Fruit fly (Drosophila melanogaster) whole organism, embryonic: Measurements from ENCODE around the gene drm.

ENCODE experiments used
- Antp ChIP-seq: fragments of 200-800 bp; sonication (Bioruptor generic); optimal IDR thresholded peaks from 3 replicates; lab custom pipeline; 2016; ENCODE audit warnings: missing biosample characterization, missing genetic modification characterization
- Bgb ChIP-seq: fragments of 200-800 bp; sonication (Bioruptor generic); IDR thresholded peaks from 2 replicates; pipeline ENCODE4 v1.3.6; 2022; ENCODE audit warnings: missing biosample characterization, missing genetic modification characterization; ENCODE audit not compliant: partially characterized antibody
- Bteb2 ChIP-seq: fragments of 200-800 bp; sonication (Bioruptor generic); optimal IDR thresholded peaks from 2 replicates; lab custom pipeline; 2016; ENCODE audit warnings: missing biosample characterization, missing genetic modification characterization
- CG10366 ChIP-seq: fragments of 200-800 bp; sonication (Bioruptor generic); IDR thresholded peaks from 2 replicates; pipeline ENCODE4 v1.3.6; 2022; ENCODE audit warnings: missing biosample characterization, missing genetic modification characterization
- CG10654 ChIP-seq: fragments of 200-800 bp; sonication (Bioruptor generic); optimal IDR thresholded peaks from 2 replicates; lab custom pipeline; 2016; ENCODE audit warnings: missing biosample characterization, missing genetic modification characterization
- CG11696 ChIP-seq: fragments of 200-800 bp; sonication (Bioruptor generic); IDR thresholded peaks from 2 replicates; pipeline ENCODE4 v1.3.6; 2022; ENCODE audit warnings: missing biosample characterization, missing genetic modification characterization
- CG12391 ChIP-seq: fragments of 200-800 bp; sonication (Bioruptor generic); optimal IDR thresholded peaks from 3 replicates; lab custom pipeline; 2018; ENCODE audit warnings: missing biosample characterization, mild to moderate bottlenecking, missing genetic modification characterization, moderate library complexity
- CG12659 ChIP-seq: fragments of 200-800 bp; sonication (Bioruptor generic); optimal IDR thresholded peaks from 3 replicates; lab custom pipeline; 2017; ENCODE audit warnings: mild to moderate bottlenecking, missing biosample characterization, missing genetic modification reagents, missing genetic modification characterization
- CG13123 ChIP-seq: fragments of 200-800 bp; sonication (Bioruptor generic); optimal IDR thresholded peaks from 2 replicates; lab custom pipeline; 2016; ENCODE audit warnings: missing biosample characterization, missing genetic modification characterization
- CG14441 ChIP-seq: fragments of 200-800 bp; sonication (Bioruptor generic); IDR thresholded peaks from 2 replicates; pipeline ENCODE4 v1.3.6; 2022; ENCODE audit warnings: missing biosample characterization, missing genetic modification characterization
- CG14860 ChIP-seq: fragments of 200-800 bp; sonication (Bioruptor generic); IDR thresholded peaks from 3 replicates; pipeline ENCODE4 v1.3.6; 2022; ENCODE audit warnings: missing biosample characterization, missing genetic modification characterization; ENCODE audit not compliant: partially characterized antibody
- CG1529 ChIP-seq: fragments of 200-800 bp; sonication (Bioruptor generic); optimal IDR thresholded peaks from 3 replicates; lab custom pipeline; 2018; ENCODE audit warnings: missing biosample characterization, missing genetic modification characterization
- CG17359 ChIP-seq: fragments of 200-800 bp; sonication (Bioruptor generic); optimal IDR thresholded peaks from 3 replicates; lab custom pipeline; 2018; ENCODE audit warnings: missing biosample characterization, mild to moderate bottlenecking, missing genetic modification characterization, moderate library complexity
- CG18011 ChIP-seq: fragments of 200-800 bp; sonication (Bioruptor generic); optimal IDR thresholded peaks from 2 replicates; lab custom pipeline; 2017; ENCODE audit warnings: missing biosample characterization, missing genetic modification characterization, mild to moderate bottlenecking, moderate library complexity, missing genotype
- CG3281 ChIP-seq: fragments of 200-800 bp; sonication (Bioruptor generic); optimal IDR thresholded peaks from 3 replicates; lab custom pipeline; 2017; ENCODE audit warnings: missing biosample characterization, mild to moderate bottlenecking, missing genetic modification characterization
- CG33213 ChIP-seq: fragments of 200-800 bp; sonication (Bioruptor generic); optimal IDR thresholded peaks from 3 replicates; lab custom pipeline; 2016; ENCODE audit warnings: missing biosample characterization, missing genetic modification characterization
- CG6654 ChIP-seq: fragments of 200-800 bp; sonication (Bioruptor generic); optimal IDR thresholded peaks from 2 replicates; lab custom pipeline; 2017; ENCODE audit warnings: missing biosample characterization, mild to moderate bottlenecking, missing genetic modification characterization
- CG8089 ChIP-seq: fragments of 200-800 bp; sonication (Bioruptor generic); optimal IDR thresholded peaks from 3 replicates; lab custom pipeline; 2016; ENCODE audit warnings: missing biosample characterization, missing genetic modification characterization
- CG8478 ChIP-seq: fragments of >200 bp; optimal IDR thresholded peaks from 2 replicates; lab custom pipeline; 2018
- CG9932 ChIP-seq: fragments of 200-800 bp; sonication (Bioruptor generic); IDR thresholded peaks from 2 replicates; pipeline ENCODE4 v1.3.6; 2022; ENCODE audit warnings: missing biosample characterization, missing genetic modification characterization
- CoRest ChIP-seq: fragments of 200-800 bp; sonication (Bioruptor generic); optimal IDR thresholded peaks from 3 replicates; lab custom pipeline; 2018; ENCODE audit warnings: missing biosample characterization, mild to moderate bottlenecking, missing genetic modification characterization, moderate library complexity
- Dek ChIP-seq: fragments of 200-800 bp; sonication (Bioruptor generic); optimal IDR thresholded peaks from 3 replicates; lab custom pipeline; 2019; ENCODE audit warnings: missing biosample characterization, mild to moderate bottlenecking, missing genetic modification characterization, moderate library complexity
- ERR ChIP-seq: fragments of 200-800 bp; sonication (Bioruptor generic); optimal IDR thresholded peaks from 2 replicates; lab custom pipeline; 2016; ENCODE audit warnings: missing biosample characterization, missing genetic modification characterization
- Gug ChIP-seq: fragments of 200-800 bp; sonication (Bioruptor generic); IDR thresholded peaks from 4 replicates; pipeline ENCODE4 v1.3.6; 2022; ENCODE audit warnings: missing biosample characterization, missing genetic modification characterization
- HHEX ChIP-seq: fragments of 200-800 bp; sonication (Bioruptor generic); optimal IDR thresholded peaks from 3 replicates; lab custom pipeline; 2017; ENCODE audit warnings: missing biosample characterization, mild to moderate bottlenecking, missing genetic modification characterization, missing genetic modification reagents
- Hmr ChIP-seq: fragments of 200-800 bp; sonication (Bioruptor generic); optimal IDR thresholded peaks from 3 replicates; lab custom pipeline; 2017; ENCODE audit warnings: mild to moderate bottlenecking, missing biosample characterization, missing genetic modification reagents, missing genetic modification characterization
- Mad ChIP-seq: fragments of 200-800 bp; sonication (Bioruptor generic); optimal IDR thresholded peaks from 2 replicates; lab custom pipeline; 2016; ENCODE audit warnings: missing biosample characterization, missing genetic modification characterization
- Max ChIP-seq: fragments of 200-800 bp; sonication (Bioruptor generic); optimal IDR thresholded peaks from 2 replicates; lab custom pipeline; 2016; ENCODE audit warnings: missing biosample characterization, mild to moderate bottlenecking, missing genetic modification characterization
- Med ChIP-seq: fragments of 200-800 bp; sonication (Bioruptor generic); peaks from one replicate; lab custom pipeline; 2016; ENCODE audit warnings: missing biosample characterization, missing genetic modification characterization, mild to moderate bottlenecking, inconsistent platforms, moderate library complexity
- Mrtf ChIP-seq: fragments of 200-800 bp; sonication (Bioruptor generic); IDR thresholded peaks from 3 replicates; pipeline ENCODE4 v1.3.6; 2022; ENCODE audit warnings: missing biosample characterization, missing genetic modification characterization
- Rx ChIP-seq: fragments of 200-800 bp; sonication (Bioruptor generic); IDR thresholded peaks from 2 replicates; pipeline ENCODE4 v1.3.6; 2022; ENCODE audit warnings: missing biosample characterization, missing genetic modification characterization
- Six4 ChIP-seq: fragments of 200-800 bp; sonication (Bioruptor generic); optimal IDR thresholded peaks from 2 replicates; lab custom pipeline; 2016; ENCODE audit warnings: missing biosample characterization, missing genetic modification characterization
- aop ChIP-seq: fragments of 200-800 bp; sonication (Bioruptor generic); IDR thresholded peaks from 2 replicates; pipeline ENCODE4 v1.3.6; 2022; ENCODE audit warnings: missing biosample characterization, missing genetic modification characterization
- ase ChIP-seq: fragments of 200-800 bp; sonication (Bioruptor generic); IDR thresholded peaks from 3 replicates; pipeline ENCODE4 v1.3.6; 2022; ENCODE audit warnings: missing biosample characterization, missing genetic modification characterization
- bsh ChIP-seq, 2 experiments: fragments of 200-800 bp; sonication (Bioruptor generic); optimal IDR thresholded peaks; 2 replicates each; lab custom pipeline; 2017 to 2018; ENCODE audit warnings: mild to moderate bottlenecking in 2 of 2, missing biosample characterization in 2 of 2, missing genetic modification characterization in 2 of 2, moderate library complexity in 1 of 2
- dimm ChIP-seq: fragments of 200-800 bp; sonication (Bioruptor generic); IDR thresholded peaks from 2 replicates; pipeline ENCODE4 v1.3.6; 2022; ENCODE audit warnings: missing biosample characterization, missing genetic modification characterization
- dm ChIP-seq: fragments of 200-800 bp; sonication (Bioruptor generic); optimal IDR thresholded peaks from 3 replicates; lab custom pipeline; 2016; ENCODE audit warnings: missing biosample characterization, missing genetic modification characterization
- dmrt99B ChIP-seq: fragments of 200-800 bp; sonication (Bioruptor generic); optimal IDR thresholded peaks from 2 replicates; lab custom pipeline; 2018; ENCODE audit warnings: missing biosample characterization, mild to moderate bottlenecking, missing genetic modification characterization, moderate library complexity
- eve ChIP-seq, 2 experiments: fragments of >200 bp; optimal IDR thresholded peaks; 2 replicates each; lab custom pipeline; 2017; ENCODE audit warnings: missing biosample characterization in 2 of 2, missing genetic modification characterization in 2 of 2
- fd3F ChIP-seq: fragments of 200-800 bp; sonication (Bioruptor generic); optimal IDR thresholded peaks from 2 replicates; lab custom pipeline; 2018; ENCODE audit warnings: missing biosample characterization, mild to moderate bottlenecking, missing genetic modification characterization, moderate library complexity
- gfzf ChIP-seq: fragments of 200-800 bp; sonication (Bioruptor generic); optimal IDR thresholded peaks from 2 replicates; lab custom pipeline; 2016; ENCODE audit warnings: missing biosample characterization, mild to moderate bottlenecking, missing genetic modification characterization, moderate library complexity
- lilli ChIP-seq: fragments of 200-800 bp; sonication (Bioruptor generic); optimal IDR thresholded peaks from 3 replicates; lab custom pipeline; 2016; ENCODE audit warnings: missing biosample characterization, missing genetic modification characterization
- pan ChIP-seq, 4 experiments: fragments of >200 bp in 3 of 4; fragments of 200-800 bp in 1 of 4; sonication (Bioruptor generic) in 1 of 4; optimal IDR thresholded peaks in 3 of 4; IDR thresholded peaks in 1 of 4; 2 replicates each; pipeline versions ENCODE4 v1.3.6 to Lab custom; 2017 to 2022; ENCODE audit warnings: missing biosample characterization in 2 of 4, missing genetic modification characterization in 2 of 4, mixed read lengths in 1 of 4
- peb ChIP-seq: fragments of 200-800 bp; sonication (Bioruptor generic); IDR thresholded peaks from 2 replicates; pipeline ENCODE4 v1.3.6; 2022; ENCODE audit warnings: missing biosample characterization, missing genetic modification characterization
- pho ChIP-seq: fragments of 200-800 bp; sonication (Bioruptor generic); optimal IDR thresholded peaks from 2 replicates; lab custom pipeline; 2016; ENCODE audit warnings: missing biosample characterization, missing genetic modification characterization
- prd ChIP-seq, 3 experiments: fragments of >200 bp in 2 of 3; fragments of 200-800 bp in 1 of 3; sonication (Bioruptor generic) in 1 of 3; optimal IDR thresholded peaks in 2 of 3; IDR thresholded peaks in 1 of 3; 2 replicates in 2 of 3; 3 replicates in 1 of 3; pipeline versions ENCODE4 v1.3.6 to Lab custom; 2017 to 2022; ENCODE audit warnings: missing biosample characterization in 1 of 3, missing genetic modification characterization in 1 of 3
- repo ChIP-seq: fragments of 200-800 bp; sonication (Bioruptor generic); optimal IDR thresholded peaks from 2 replicates; lab custom pipeline; 2016; ENCODE audit warnings: missing biosample characterization, missing genetic modification characterization
- sens ChIP-seq: fragments of 200-800 bp; sonication (Bioruptor generic); peaks from one replicate; lab custom pipeline; 2016; ENCODE audit warnings: missing biosample characterization, missing genetic modification characterization
- so ChIP-seq: fragments of 200-800 bp; sonication (Bioruptor generic); IDR thresholded peaks from 3 replicates; pipeline ENCODE4 v1.3.6; 2022; ENCODE audit warnings: missing biosample characterization, missing genetic modification characterization
- ttk ChIP-seq: fragments of 200-800 bp; sonication (Bioruptor generic); IDR thresholded peaks from 2 replicates; pipeline ENCODE4 v2.1.2; 2022; ENCODE audit warnings: missing biosample characterization, missing genetic modification characterization
- twi ChIP-seq: fragments of 200-800 bp; optimal IDR thresholded peaks from 2 replicates; lab custom pipeline; 2019; ENCODE audit warnings: missing biosample characterization, mild to moderate bottlenecking, missing genetic modification characterization, moderate library complexity

drm gene

dm6 chr2L:3559647-3560046 lies 20.6 kb downstream of the drm start (continued):
- TF ChIP-seq Gug (GFP tag; lab: Robert Waterston, UW) (no peak), Med (GFP tag; lab: Kevin White, UChicago) (peak; percentile 5), Hmr (peak; percentile 2), CoRest (tag; lab: Kevin White, UChicago) (no peak), CG33213 (GFP tag; lab: Kevin White, UChicago) (no peak), pho (GFP tag; lab: Kevin White, UChicago) (no peak), CG8478 (lab: Kevin White, UChicago) (no peak), Mad (GFP tag; lab: Kevin White, UChicago) (no peak), peb (GFP tag; lab: Robert Waterston, UW) (no peak), Six4 (GFP tag; lab: Kevin White, UChicago) (no peak), dimm (no peak), CG12391 (tag; lab: Kevin White, UChicago) (peak; percentile 10), CG3281 (no peak), sens (GFP tag; lab: Kevin White, UChicago) (peak; percentile 62), pan (optimal IDR thresholded peaks at IDR 0.05; lab: Kevin White, UChicago) (no peak), pan (GFP tag; optimal IDR thresholded peaks at IDR 0.05 in 1 of 2, IDR thresholded peaks at IDR 0.05 in 1 of 2) (peak in 1 of 2 experiments; percentile 44), Mrtf (GFP tag; lab: Robert Waterston, UW) (no peak), CG12659 (GFP tag; lab: Kevin White, UChicago) (no peak), so (GFP tag; lab: Robert Waterston, UW) (0 out of 3 replicates have a peak, but pooled peaks have one; percentile 33), prd (optimal IDR thresholded peaks at IDR 0.05; lab: Kevin White, UChicago) (no peak), prd (GFP tag; IDR thresholded peaks at IDR 0.05; lab: Robert Waterston, UW) (peak; percentile 45; the same call in 2 of the 3 replicates), CG18011 (GFP tag; lab: Kevin White, UChicago) (no peak), CG9932 (GFP tag; lab: Robert Waterston, UW) (0 out of 2 replicates have a peak, but pooled peaks have one; percentile 7), fd3F (no peak), Rx (no peak), ERR (GFP tag; lab: Kevin White, UChicago) (no peak), dmrt99B (tag; lab: Kevin White, UChicago) (peak; percentile 2), CG17359 (tag; lab: Kevin White, UChicago) (peak; percentile 1), Bgb (GFP tag; lab: Robert Waterston, UW) (no peak), CG10654 (GFP tag; lab: Kevin White, UChicago) (no peak), Max (no peak), Bteb2 (GFP tag; lab: Kevin White, UChicago) (no peak), Antp (GFP tag; lab: Kevin White, UChicago) (no peak), bsh (GFP tag; optimal IDR thresholded peaks at IDR 0.05; lab: Kevin White, UChicago) (peak in 1 of 2 experiments; percentile 23), Dek (tag; lab: Kevin White, UChicago) (no peak), CG8089 (GFP tag; lab: Kevin White, UChicago) (no peak), CG10366 (GFP tag; lab: Robert Waterston, UW) (no peak), CG6654 (GFP tag; lab: Kevin White, UChicago) (no peak), eve (GFP tag; optimal IDR thresholded peaks at IDR 0.05; lab: Kevin White, UChicago) (no peak), CG11696 (GFP tag; lab: Robert Waterston, UW) (no peak), ttk (GFP tag; lab: Robert Waterston, UW) (no peak), CG14441 (GFP tag; lab: Robert Waterston, UW) (0 out of 2 replicates have a peak, but pooled peaks have one; percentile 25), HHEX (no peak), aop (GFP tag; lab: Robert Waterston, UW) (no peak), gfzf (GFP tag; lab: Kevin White, UChicago) (no peak), lilli (GFP tag; lab: Kevin White, UChicago) (no peak), dm (GFP tag; lab: Kevin White, UChicago) (no peak), ase (GFP tag; lab: Robert Waterston, UW) (no peak), CG1529 (no peak), repo (no peak), CG14860 (no peak), twi (tag; lab: Kevin White, UChicago) (no peak), CG13123 (GFP tag; lab: Kevin White, UChicago) (no peak)
